Fruit fly (Drosophila melanogaster) whole organism, embryonic: ENCODE data around the gene Jupiter.

Experiments used
- CG10147 ChIP-seq: fragments of 200-800 bp; sonication (Bioruptor generic); optimal IDR thresholded peaks from 2 replicates; lab custom pipeline; 2019; ENCODE audit warnings: missing biosample characterization, mild to moderate bottlenecking, missing genetic modification characterization, moderate library complexity
- CG11093 ChIP-seq: fragments of 200-800 bp; sonication (Bioruptor generic); IDR thresholded peaks from 3 replicates; pipeline ENCODE4 v1.3.6; 2022; ENCODE audit warnings: missing biosample characterization, missing genetic modification characterization
- CG11247 ChIP-seq: fragments of 200-800 bp; sonication (Bioruptor generic); IDR thresholded peaks from 2 replicates; pipeline ENCODE4 v1.3.6; 2022; ENCODE audit warnings: missing biosample characterization, missing genetic modification characterization
- CG12219 ChIP-seq: fragments of 200-800 bp; sonication (Bioruptor generic); optimal IDR thresholded peaks from 3 replicates; lab custom pipeline; 2018; ENCODE audit warnings: missing biosample characterization, mild to moderate bottlenecking, missing genetic modification characterization
- CG13775 ChIP-seq: fragments of 200-800 bp; sonication (Bioruptor generic); optimal IDR thresholded peaks from 3 replicates; lab custom pipeline; 2017; ENCODE audit warnings: missing biosample characterization, mild to moderate bottlenecking, missing genetic modification characterization
- CG14441 ChIP-seq: fragments of 200-800 bp; sonication (Bioruptor generic); IDR thresholded peaks from 2 replicates; pipeline ENCODE4 v1.3.6; 2022; ENCODE audit warnings: missing biosample characterization, missing genetic modification characterization
- CG14710 ChIP-seq: fragments of 200-800 bp; sonication (Bioruptor generic); optimal IDR thresholded peaks from 3 replicates; lab custom pipeline; 2019; ENCODE audit warnings: missing biosample characterization, mild to moderate bottlenecking, missing genetic modification characterization, moderate library complexity
- CG1647 ChIP-seq: fragments of 200-800 bp; sonication (Bioruptor generic); optimal IDR thresholded peaks from 3 replicates; lab custom pipeline; 2016; ENCODE audit warnings: missing biosample characterization, missing genetic modification characterization
- CG16863 ChIP-seq: fragments of 200-800 bp; sonication (Bioruptor generic); optimal IDR thresholded peaks from 3 replicates; lab custom pipeline; 2016; ENCODE audit warnings: missing biosample characterization, missing genetic modification characterization
- CG17802 ChIP-seq: fragments of 200-800 bp; sonication (Bioruptor generic); optimal IDR thresholded peaks from 2 replicates; lab custom pipeline; 2018; ENCODE audit warnings: missing biosample characterization, mild to moderate bottlenecking, missing genetic modification characterization, moderate library complexity
- CG18599 ChIP-seq: fragments of 200-800 bp; sonication (Bioruptor generic); optimal IDR thresholded peaks from 3 replicates; lab custom pipeline; 2017; ENCODE audit warnings: missing biosample characterization, missing genetic modification characterization, mild to moderate bottlenecking, moderate library complexity, missing genetic modification reagents
- CG32772 ChIP-seq: fragments of 200-800 bp; sonication (Bioruptor generic); IDR thresholded peaks from 2 replicates; pipeline ENCODE4 v1.3.6; 2022; ENCODE audit warnings: missing biosample characterization, missing genetic modification characterization
- CG34422 ChIP-seq: fragments of 200-800 bp; sonication (Bioruptor generic); IDR thresholded peaks from 3 replicates; pipeline ENCODE4 v1.3.6; 2022; ENCODE audit warnings: missing biosample characterization, missing genetic modification characterization
- CG3838 ChIP-seq: fragments of 200-800 bp; sonication (Bioruptor generic); optimal IDR thresholded peaks from 3 replicates; lab custom pipeline; 2016; ENCODE audit warnings: missing biosample characterization, missing genetic modification characterization
- CG6854 ChIP-seq: fragments of 200-800 bp; sonication (Bioruptor generic); optimal IDR thresholded peaks from 3 replicates; lab custom pipeline; 2017; ENCODE audit warnings: missing biosample characterization, mild to moderate bottlenecking, missing genetic modification characterization
- CG7556 ChIP-seq: fragments of 200-800 bp; sonication (Bioruptor generic); optimal IDR thresholded peaks from 2 replicates; lab custom pipeline; 2017; ENCODE audit warnings: missing biosample characterization, mild to moderate bottlenecking, missing genetic modification characterization
- CG8290 ChIP-seq, 3 experiments: fragments of 200-800 bp; sonication (Bioruptor generic); optimal IDR thresholded peaks; 2 replicates each; lab custom pipeline; 2016 to 2019; ENCODE audit warnings: missing biosample characterization in 3 of 3, missing genetic modification characterization in 3 of 3, mild to moderate bottlenecking in 2 of 3, moderate library complexity in 1 of 3
- D ChIP-seq, 2 experiments: fragments of 200-800 bp in 1 of 2; fragments of >200 bp in 1 of 2; sonication (Bioruptor generic) in 1 of 2; optimal IDR thresholded peaks; 2 replicates in 1 of 2; 3 replicates in 1 of 2; lab custom pipeline; 2017; ENCODE audit warnings: mild to moderate bottlenecking in 1 of 2, missing biosample characterization in 1 of 2, missing genetic modification characterization in 1 of 2, missing genetic modification reagents in 1 of 2
- D19B ChIP-seq: fragments of 200-800 bp; sonication (Bioruptor generic); optimal IDR thresholded peaks from 2 replicates; lab custom pipeline; 2017; ENCODE audit warnings: missing biosample characterization, mild to moderate bottlenecking, missing genetic modification characterization
- E2f2 ChIP-seq: fragments of 200-800 bp; sonication (Bioruptor generic); IDR thresholded peaks from 2 replicates; pipeline ENCODE4 v1.3.6; 2022; ENCODE audit warnings: missing biosample characterization, missing genetic modification characterization
- Eip74EF ChIP-seq, 2 experiments: fragments of 200-800 bp in 1 of 2; fragments of >200 bp in 1 of 2; sonication (Bioruptor generic) in 1 of 2; optimal IDR thresholded peaks; 2 replicates each; lab custom pipeline; 2017 to 2019; ENCODE audit warnings: missing biosample characterization in 2 of 2, missing genetic modification characterization in 2 of 2, mild to moderate bottlenecking in 1 of 2, moderate library complexity in 1 of 2
- Gsc ChIP-seq: fragments of 200-800 bp; sonication (Bioruptor generic); IDR thresholded peaks from 2 replicates; pipeline ENCODE4 v1.3.6; 2022; ENCODE audit warnings: missing biosample characterization, missing genetic modification characterization
- H15 ChIP-seq: fragments of 200-800 bp; sonication (Bioruptor generic); IDR thresholded peaks from 3 replicates; pipeline ENCODE4 v1.3.6; 2022; ENCODE audit warnings: missing biosample characterization, missing genetic modification characterization
- HHEX ChIP-seq: fragments of 200-800 bp; sonication (Bioruptor generic); optimal IDR thresholded peaks from 3 replicates; lab custom pipeline; 2017; ENCODE audit warnings: missing biosample characterization, mild to moderate bottlenecking, missing genetic modification characterization, missing genetic modification reagents
- Nf-YB ChIP-seq: fragments of 200-800 bp; sonication (Bioruptor generic); optimal IDR thresholded peaks from 3 replicates; lab custom pipeline; 2019; ENCODE audit warnings: missing biosample characterization, mild to moderate bottlenecking, missing genetic modification characterization, moderate library complexity
- Pdp1 ChIP-seq, 2 experiments: fragments of 200-800 bp; sonication (Bioruptor generic); optimal IDR thresholded peaks; 3 replicates each; lab custom pipeline; 2016; ENCODE audit warnings: missing biosample characterization in 2 of 2, missing genetic modification characterization in 2 of 2, mild to moderate bottlenecking in 1 of 2, moderate library complexity in 1 of 2
- Ssrp ChIP-seq: fragments of 200-800 bp; sonication (Bioruptor generic); optimal IDR thresholded peaks from 2 replicates; lab custom pipeline; 2018; ENCODE audit warnings: missing biosample characterization, mild to moderate bottlenecking, missing genetic modification characterization, moderate library complexity
- Trl ChIP-seq, 3 experiments: fragments of >200 bp in 2 of 3; fragments of 200-800 bp in 1 of 3; sonication (Bioruptor generic) in 1 of 3; optimal IDR thresholded peaks; 2 replicates in 1 of 3; 3 replicates in 2 of 3; lab custom pipeline; 2016 to 2017; ENCODE audit warnings: missing biosample characterization in 1 of 3, missing genetic modification characterization in 1 of 3
- Xrp1 ChIP-seq: fragments of 200-800 bp; sonication (Bioruptor generic); IDR thresholded peaks from 2 replicates; pipeline ENCODE4 v1.3.6; 2022; ENCODE audit warnings: missing biosample characterization, missing genetic modification characterization
- ara ChIP-seq: fragments of 200-800 bp; sonication (Bioruptor generic); IDR thresholded peaks from 2 replicates; pipeline ENCODE4 v1.3.6; 2022; ENCODE audit warnings: missing biosample characterization, missing genetic modification characterization
- bab2 ChIP-seq: fragments of 200-800 bp; sonication (Bioruptor generic); optimal IDR thresholded peaks from 2 replicates; lab custom pipeline; 2016; ENCODE audit warnings: missing biosample characterization, missing genetic modification characterization
- bbx ChIP-seq: fragments of 200-800 bp; sonication (Bioruptor generic); IDR thresholded peaks from 2 replicates; pipeline ENCODE4 v1.3.6; 2022; ENCODE audit warnings: missing biosample characterization, missing genetic modification characterization; ENCODE audit not compliant: partially characterized antibody
- crp ChIP-seq, 2 experiments: fragments of 200-800 bp; sonication (Bioruptor generic); optimal IDR thresholded peaks; 2 replicates in 1 of 2; 3 replicates in 1 of 2; lab custom pipeline; 2017; ENCODE audit warnings: missing biosample characterization in 2 of 2, missing genetic modification characterization in 2 of 2, mild to moderate bottlenecking in 1 of 2, moderate library complexity in 1 of 2
- dysf ChIP-seq: fragments of 200-800 bp; sonication (Bioruptor generic); IDR thresholded peaks from 3 replicates; pipeline ENCODE4 v1.3.6; 2022; ENCODE audit warnings: missing biosample characterization, missing genetic modification characterization
- fd64A ChIP-seq: fragments of 200-800 bp; sonication (Bioruptor generic); optimal IDR thresholded peaks from 3 replicates; lab custom pipeline; 2018; ENCODE audit warnings: missing biosample characterization, mild to moderate bottlenecking, missing genetic modification characterization
- grn ChIP-seq: fragments of 200-800 bp; sonication (Bioruptor generic); optimal IDR thresholded peaks from 3 replicates; lab custom pipeline; 2017; ENCODE audit warnings: missing biosample characterization, missing genetic modification characterization
- jing ChIP-seq: fragments of 200-800 bp; sonication (Bioruptor generic); optimal IDR thresholded peaks from 2 replicates; lab custom pipeline; 2018; ENCODE audit warnings: missing biosample characterization, mild to moderate bottlenecking, missing genetic modification characterization
- kah ChIP-seq: fragments of 200-800 bp; sonication (Bioruptor generic); optimal IDR thresholded peaks from 2 replicates; lab custom pipeline; 2018; ENCODE audit warnings: missing biosample characterization, mild to moderate bottlenecking, missing genetic modification characterization
- lmd ChIP-seq: fragments of 200-800 bp; sonication (Bioruptor generic); IDR thresholded peaks from 2 replicates; pipeline ENCODE4 v1.3.6; 2022; ENCODE audit warnings: missing biosample characterization, missing genetic modification characterization
- luna ChIP-seq: fragments of 200-800 bp; sonication (Bioruptor generic); optimal IDR thresholded peaks from 2 replicates; lab custom pipeline; 2016; ENCODE audit warnings: missing biosample characterization, missing genetic modification characterization
- rib ChIP-seq: fragments of 200-800 bp; sonication (Bioruptor generic); IDR thresholded peaks from 2 replicates; pipeline ENCODE4 v1.3.6; 2022; ENCODE audit warnings: missing biosample characterization, missing genetic modification characterization
- ro ChIP-seq: fragments of 200-800 bp; sonication (Bioruptor generic); IDR thresholded peaks from 2 replicates; pipeline ENCODE4 v1.3.6; 2022; ENCODE audit warnings: missing biosample characterization, missing genetic modification characterization
- scrt ChIP-seq: fragments of 200-800 bp; sonication (Bioruptor generic); optimal IDR thresholded peaks from 2 replicates; lab custom pipeline; 2018; ENCODE audit warnings: missing biosample characterization, mild to moderate bottlenecking, missing genetic modification characterization, moderate library complexity
- sima ChIP-seq: fragments of 200-800 bp; sonication (Bioruptor generic); optimal IDR thresholded peaks from 2 replicates; lab custom pipeline; 2016; ENCODE audit warnings: missing biosample characterization, missing genetic modification characterization
- sisA ChIP-seq: fragments of 200-800 bp; sonication (Bioruptor generic); IDR thresholded peaks from 2 replicates; pipeline ENCODE4 v1.3.6; 2022; ENCODE audit warnings: missing biosample characterization, missing genetic modification characterization
- so ChIP-seq: fragments of 200-800 bp; sonication (Bioruptor generic); IDR thresholded peaks from 3 replicates; pipeline ENCODE4 v1.3.6; 2022; ENCODE audit warnings: missing biosample characterization, missing genetic modification characterization
- ssp ChIP-seq: fragments of 200-800 bp; sonication (Bioruptor generic); IDR thresholded peaks from 2 replicates; pipeline ENCODE4 v1.3.6; 2022; ENCODE audit warnings: missing biosample characterization, missing genetic modification characterization
- unpg ChIP-seq: fragments of 200-800 bp; sonication (Bioruptor generic); optimal IDR thresholded peaks from 3 replicates; lab custom pipeline; 2018; ENCODE audit warnings: missing biosample characterization, mild to moderate bottlenecking, missing genetic modification characterization, moderate library complexity
- vvl ChIP-seq: fragments of 200-800 bp; sonication (Bioruptor generic); IDR thresholded peaks from 2 replicates; pipeline ENCODE4 v1.3.6; 2022; ENCODE audit warnings: missing biosample characterization, missing genetic modification characterization

Gene Jupiter

dm6 chr3R:11582253-11582589, 37.5 kb downstream of the Jupiter start (continued):
- peak; percentile 69 for TF ChIP-seq sisA
- no peak for TF ChIP-seq luna (GFP tag; lab: Kevin White, UChicago)
- peak; percentile 62; the same call in 1 of the 2 replicates for TF ChIP-seq ssp (GFP tag; lab: Robert Waterston, UW)
- peak; percentile 67 for TF ChIP-seq CG32772 (GFP tag; lab: Robert Waterston, UW)
- TF ChIP-seq fd64A (GFP tag; lab: Kevin White, UChicago): no peak
- peak; percentile 57; the same call in 1 of the 3 replicates for TF ChIP-seq so (GFP tag; lab: Robert Waterston, UW)
- peak; percentile 73 for TF ChIP-seq Xrp1
- peak; percentile 61 for TF ChIP-seq CG17802
- peak; percentile 66 for TF ChIP-seq lmd (GFP tag; lab: Robert Waterston, UW)
- no peak for TF ChIP-seq grn (GFP tag; lab: Kevin White, UChicago)
- peak; percentile 57 for TF ChIP-seq CG7556
- TF ChIP-seq CG3838: no peak
- TF ChIP-seq vvl: peak; percentile 86
- TF ChIP-seq dysf: peak; percentile 75
- peak; percentile 60 for TF ChIP-seq jing (GFP tag; lab: Kevin White, UChicago)
- peak; percentile 65 for TF ChIP-seq HHEX (GFP tag; lab: Kevin White, UChicago)
- TF ChIP-seq crp (GFP tag; optimal IDR thresholded peaks at IDR 0.05; lab: Kevin White, UChicago): peak in 1 of 2 experiments; percentile 10
- peak; percentile 64; the same call in 1 of the 2 replicates for TF ChIP-seq CG11247
- TF ChIP-seq CG18599: no peak
- TF ChIP-seq CG1647 (GFP tag; lab: Kevin White, UChicago): peak; percentile 6
- TF ChIP-seq H15 (GFP tag; lab: Robert Waterston, UW): peak; percentile 68; the same call in 2 of the 3 replicates
- no peak for TF ChIP-seq bbx
- TF ChIP-seq CG16863 (GFP tag; lab: Kevin White, UChicago): peak; percentile 60
- peak; percentile 90 for TF ChIP-seq CG14441 (GFP tag; lab: Robert Waterston, UW)
- TF ChIP-seq ro (GFP tag; lab: Robert Waterston, UW): peak; percentile 58; the same call in 1 of the 2 replicates
- TF ChIP-seq CG6854 (GFP tag; lab: Kevin White, UChicago): peak; percentile 27
- peak; percentile 21 for TF ChIP-seq CG14710 (tag; lab: Kevin White, UChicago)
- TF ChIP-seq Eip74EF (GFP tag; optimal IDR thresholded peaks at IDR 0.05; lab: Kevin White, UChicago): peak in 1 of 2 experiments; percentile 52
- no peak for TF ChIP-seq sima (GFP tag; lab: Kevin White, UChicago)
- peak; percentile 47 for TF ChIP-seq kah (GFP tag; lab: Kevin White, UChicago)
- no peak for TF ChIP-seq scrt (GFP tag; lab: Kevin White, UChicago)
- peak; percentile 75 for TF ChIP-seq unpg
- TF ChIP-seq E2f2: peak; percentile 40
- no peak for TF ChIP-seq D (optimal IDR thresholded peaks at IDR 0.05; lab: Kevin White, UChicago)
- peak; percentile 48 for TF ChIP-seq D (GFP tag; optimal IDR thresholded peaks at IDR 0.05; lab: Kevin White, UChicago)
- TF ChIP-seq Gsc (GFP tag; lab: Robert Waterston, UW): no peak
- TF ChIP-seq CG12219 (GFP tag; lab: Kevin White, UChicago): peak; percentile 63
- peak; percentile 75; the same call in 2 of the 3 replicates for TF ChIP-seq CG34422 (GFP tag; lab: Robert Waterston, UW)
- TF ChIP-seq Trl (optimal IDR thresholded peaks at IDR 0.05; lab: Kevin White, UChicago): no peak
- peak; percentile 65 for TF ChIP-seq Trl (GFP tag; optimal IDR thresholded peaks at IDR 0.05; lab: Kevin White, UChicago)
- TF ChIP-seq Pdp1 (GFP tag; optimal IDR thresholded peaks at IDR 0.05; lab: Kevin White, UChicago): peak; percentile 44 to 58
- TF ChIP-seq CG10147 (GFP tag; lab: Kevin White, UChicago): no peak
- peak; percentile 49 for TF ChIP-seq bab2
- TF ChIP-seq CG13775 (GFP tag; lab: Kevin White, UChicago): peak; percentile 50
- TF ChIP-seq D19B (GFP tag; lab: Kevin White, UChicago): peak; percentile 84
- TF ChIP-seq Ssrp (tag; lab: Kevin White, UChicago): peak; percentile 60
- TF ChIP-seq CG11093 (GFP tag; lab: Robert Waterston, UW): peak; percentile 56; the same call in 1 of the 3 replicates
- TF ChIP-seq rib (GFP tag; lab: Robert Waterston, UW): no peak
- TF ChIP-seq CG8290 (GFP tag; optimal IDR thresholded peaks at IDR 0.05; lab: Kevin White, UChicago): no peak
- TF ChIP-seq CG8290 (tag; optimal IDR thresholded peaks at IDR 0.05; lab: Kevin White, UChicago): no peak
- TF ChIP-seq ara (GFP tag; lab: Robert Waterston, UW): peak; percentile 54; the same call in 1 of the 2 replicates
- TF ChIP-seq Nf-YB: peak; percentile 12
